Fruit fly (Drosophila melanogaster) whole organism, wandering third instar larva: ENCODE data around the gene TwdlG.

Source experiments
- Abd-B ChIP-seq: fragments of >200 bp; optimal IDR thresholded peaks from 2 replicates; lab custom pipeline; 2017; ENCODE audit warnings: missing biosample characterization, missing genetic modification characterization
- Dfd ChIP-seq: fragments of >200 bp; optimal IDR thresholded peaks from 2 replicates; lab custom pipeline; 2017; ENCODE audit warnings: missing biosample characterization, missing genetic modification characterization
- Jra ChIP-seq: sonication (Bioruptor generic); optimal IDR thresholded peaks from 2 replicates; lab custom pipeline; 2016; ENCODE audit warnings: missing biosample characterization, missing genetic modification characterization
- Mio ChIP-seq: sonication (Bioruptor generic); optimal IDR thresholded peaks from 2 replicates; lab custom pipeline; 2016; ENCODE audit warnings: missing biosample characterization, missing genetic modification characterization
- Rel ChIP-seq, 2 experiments: fragments of 200-800 bp; sonication (Bioruptor generic) in 1 of 2; optimal IDR thresholded peaks; 2 replicates in 1 of 2; 3 replicates in 1 of 2; lab custom pipeline; 2016 to 2019; ENCODE audit warnings: mild to moderate bottlenecking in 2 of 2, missing biosample characterization in 2 of 2, missing genetic modification characterization in 2 of 2, moderate library complexity in 1 of 2
- br ChIP-seq: fragments of 200-800 bp; sonication (Bioruptor generic); optimal IDR thresholded peaks from 2 replicates; lab custom pipeline; 2016; ENCODE audit warnings: missing biosample characterization, missing genetic modification characterization
- dsf ChIP-seq: sonication (Bioruptor generic); optimal IDR thresholded peaks from 2 replicates; lab custom pipeline; 2016; ENCODE audit warnings: missing biosample characterization, missing genetic modification characterization, borderline replicate concordance
- pan ChIP-seq: fragments of >200 bp; optimal IDR thresholded peaks from 2 replicates; lab custom pipeline; 2017
- psq ChIP-seq: fragments of 200-800 bp; sonication (Bioruptor generic); optimal IDR thresholded peaks from 3 replicates; lab custom pipeline; 2017; ENCODE audit warnings: missing biosample characterization, mild to moderate bottlenecking, missing genetic modification characterization, moderate library complexity

- TF ChIP-seq Dfd (GFP tag; lab: Kevin White, UChicago), result no peak
- no peak for TF ChIP-seq dsf (GFP tag; lab: Kevin White, UChicago)
- TF ChIP-seq pan, result no peak
- no peak for TF ChIP-seq br (GFP tag; lab: Kevin White, UChicago)
- TF ChIP-seq Abd-B (GFP tag; lab: Kevin White, UChicago), result no peak
- no peak for TF ChIP-seq Jra (GFP tag; lab: Kevin White, UChicago)
- TF ChIP-seq Rel (GFP tag; optimal IDR thresholded peaks at IDR 0.05; lab: Kevin White, UChicago), result no peak
- TF ChIP-seq Rel (tag; optimal IDR thresholded peaks at IDR 0.05; lab: Kevin White, UChicago), result no peak
- no peak for TF ChIP-seq Mio (GFP tag; lab: Kevin White, UChicago)
- no peak for TF ChIP-seq psq (GFP tag; lab: Kevin White, UChicago)
Measured at dm6 chr3R:4249947-4250346, 1.2 kb downstream of the TwdlG start.
